Worm (Caenorhabditis elegans) whole organism, L4 larva: ENCODE measurements around the gene W03C9.2.
A peak's percentile ranks its signal among the peaks of the same experiment; 100 is the strongest.

Source experiments
- F26F4.8 ChIP-seq: fragments of 200-800 bp; sonication (Bioruptor generic); conservative IDR thresholded peaks from 2 replicates; pipeline ENCODE4 v1.3.6; 2022; ENCODE audit warnings: missing genetic modification characterization, missing compliant biosample characterization
- F37D6.2 ChIP-seq: sonication (generic microtip); optimal IDR thresholded peaks from 2 replicates; lab custom pipeline; 2016; ENCODE audit warnings: mild to moderate bottlenecking, missing genetic modification characterization, missing compliant biosample characterization
- F49E8.2 ChIP-seq: sonication (generic microtip); optimal IDR thresholded peaks from 2 replicates; lab custom pipeline; 2016; ENCODE audit warnings: missing compliant biosample characterization, mild to moderate bottlenecking, missing genetic modification characterization, borderline replicate concordance
- Y105C5A.15 ChIP-seq: fragments of 200-800 bp; sonication (Bioruptor generic); IDR thresholded peaks from 2 replicates; pipeline ENCODE4 v1.3.6; 2022; ENCODE audit warnings: missing genetic modification characterization, missing compliant biosample characterization
- Y5F2A.4 ChIP-seq: fragments of 200-800 bp; sonication (Bioruptor generic); optimal IDR thresholded peaks from 2 replicates; lab custom pipeline; 2018; ENCODE audit warnings: mild to moderate bottlenecking, missing genetic modification characterization, missing compliant biosample characterization
- Y75B8A.6 ChIP-seq: fragments of 200-800 bp; sonication (Bioruptor generic); IDR thresholded peaks from 2 replicates; pipeline ENCODE4 v1.3.6; 2022; ENCODE audit warnings: missing genetic modification reagents, missing genetic modification characterization, missing compliant biosample characterization
- aha-1 ChIP-seq: fragments of 150-350 bp; peaks from one replicate; lab custom pipeline; 2014; ENCODE audit warnings: missing biosample characterization, missing genetic modification characterization
- attf-4 ChIP-seq: sonication (generic microtip); optimal IDR thresholded peaks from 3 replicates; lab custom pipeline; 2017; ENCODE audit warnings: missing biosample characterization, missing genetic modification characterization
- ceh-82 ChIP-seq: sonication (generic microtip); optimal IDR thresholded peaks from 2 replicates; lab custom pipeline; 2017; ENCODE audit warnings: missing biosample characterization, missing genetic modification characterization
- ctbp-1 ChIP-seq: fragments of 200-800 bp; sonication (Bioruptor generic); IDR thresholded peaks from 2 replicates; pipeline ENCODE4 v1.3.6; 2022; ENCODE audit warnings: missing genetic modification reagents, missing genetic modification characterization, missing compliant biosample characterization
- daf-16 ChIP-seq, 3 experiments: sonication (generic microtip); optimal IDR thresholded peaks; 2 replicates each; lab custom pipeline; 2016 to 2017; ENCODE audit warnings: missing genetic modification characterization in 3 of 3, missing genetic modification reagents in 3 of 3, mild to moderate bottlenecking in 2 of 3, missing compliant biosample characterization in 2 of 3, missing biosample characterization in 1 of 3, moderate library complexity in 1 of 3
- lim-7 ChIP-seq: fragments of 200-800 bp; sonication (Bioruptor generic); IDR thresholded peaks from 2 replicates; pipeline ENCODE4 v1.3.6; 2022; ENCODE audit warnings: missing genetic modification characterization, missing compliant biosample characterization
- lin-1 ChIP-seq: fragments of 200-800 bp; sonication (Bioruptor generic); IDR thresholded peaks from 2 replicates; pipeline ENCODE4 v1.3.6; 2022; ENCODE audit warnings: missing genetic modification reagents, missing genetic modification characterization, missing compliant biosample characterization
- lsy-2 ChIP-seq, 2 experiments: fragments of 150-350 bp in 1 of 2; sonication (generic microtip) in 1 of 2; optimal IDR thresholded peaks; 2 replicates each; lab custom pipeline; 2014 to 2017; ENCODE audit warnings: missing biosample characterization in 2 of 2, missing genetic modification characterization in 2 of 2
- madf-9 ChIP-seq: fragments of 200-800 bp; sonication (Bioruptor generic); conservative IDR thresholded peaks from 2 replicates; pipeline ENCODE4 v1.3.6; 2022; ENCODE audit warnings: missing genetic modification reagents, missing genetic modification characterization, missing compliant biosample characterization
- mdl-1 ChIP-seq, 2 experiments: fragments of 150-350 bp in 1 of 2; sonication (generic microtip) in 1 of 2; optimal IDR thresholded peaks; 2 replicates each; lab custom pipeline; 2014 to 2017; ENCODE audit warnings: missing biosample characterization in 2 of 2, missing genetic modification characterization in 2 of 2
- mdt-29 ChIP-seq: fragments of 200-800 bp; sonication (Bioruptor generic); IDR thresholded peaks from 2 replicates; pipeline ENCODE4 v1.3.6; 2022; ENCODE audit warnings: missing genetic modification reagents, missing genetic modification characterization, missing compliant biosample characterization
- nhr-102 ChIP-seq: sonication (generic microtip); optimal IDR thresholded peaks from 2 replicates; lab custom pipeline; 2016; ENCODE audit warnings: mild to moderate bottlenecking, missing genetic modification characterization, moderate library complexity, missing compliant biosample characterization
- nhr-111 ChIP-seq: fragments of 200-800 bp; sonication (Bioruptor generic); optimal IDR thresholded peaks from 2 replicates; lab custom pipeline; 2018; ENCODE audit warnings: mild to moderate bottlenecking, missing genetic modification characterization, missing compliant biosample characterization
- nhr-25 ChIP-seq: sonication (generic microtip); optimal IDR thresholded peaks from 2 replicates; lab custom pipeline; 2017; ENCODE audit warnings: missing genetic modification characterization, mild to moderate bottlenecking, missing compliant biosample characterization, antibody characterized with exemption, moderate library complexity, borderline replicate concordance; ENCODE audit not compliant: insufficient read depth
- nhr-42 ChIP-seq: fragments of 200-800 bp; sonication (Bioruptor generic); IDR thresholded peaks from 2 replicates; pipeline ENCODE4 v1.3.6; 2022; ENCODE audit warnings: missing genetic modification characterization, missing compliant biosample characterization
- nhr-77 ChIP-seq: fragments of 150-350 bp; optimal IDR thresholded peaks from 2 replicates; lab custom pipeline; 2014; ENCODE audit warnings: missing biosample characterization, missing genetic modification characterization
- pha-4 ChIP-seq, 2 experiments: fragments of 150-350 bp in 1 of 2; fragments of 200-800 bp in 1 of 2; sonication (Bioruptor generic) in 1 of 2; IDR thresholded peaks in 1 of 2; optimal IDR thresholded peaks in 1 of 2; 2 replicates each; pipeline versions ENCODE4 v1.3.6 to Lab custom; 2014 to 2022; ENCODE audit warnings: missing genetic modification characterization in 2 of 2, missing genetic modification reagents in 2 of 2, missing biosample characterization in 1 of 2, missing compliant biosample characterization in 1 of 2
- saeg-2 ChIP-seq: fragments of 200-800 bp; sonication (Bioruptor generic); IDR thresholded peaks from 2 replicates; pipeline ENCODE4 v1.3.6; 2022; ENCODE audit warnings: missing genetic modification reagents, missing genetic modification characterization, missing compliant biosample characterization
- snpc-1.2 ChIP-seq: fragments of 200-800 bp; sonication (Bioruptor generic); IDR thresholded peaks from 2 replicates; pipeline ENCODE4 v1.3.6; 2022; ENCODE audit warnings: missing genetic modification reagents, missing genetic modification characterization, missing compliant biosample characterization
- spr-1 ChIP-seq: sonication (generic microtip); optimal IDR thresholded peaks from 2 replicates; lab custom pipeline; 2016; ENCODE audit warnings: mild to moderate bottlenecking, missing genetic modification characterization, missing compliant biosample characterization
- unc-130 ChIP-seq: sonication (generic microtip); optimal IDR thresholded peaks from 2 replicates; lab custom pipeline; 2016; ENCODE audit warnings: missing genetic modification reagents, missing genetic modification characterization, missing compliant biosample characterization
- unc-62 ChIP-seq, 3 experiments: fragments of 150-350 bp in 1 of 3; sonication (generic microtip); optimal IDR thresholded peaks in 2 of 3; peaks in 1 of 3; 1 replicate in 1 of 3; 2 replicates in 2 of 3; lab custom pipeline; 2014 to 2017; ENCODE audit warnings: missing biosample characterization in 3 of 3, missing genetic modification characterization in 3 of 3, missing genetic modification reagents in 3 of 3, missing genotype in 1 of 3
- zfp-2 ChIP-seq: sonication (generic microtip); optimal IDR thresholded peaks from 2 replicates; lab custom pipeline; 2016; ENCODE audit warnings: mild to moderate bottlenecking, missing genetic modification characterization, missing compliant biosample characterization
- zfp-3 ChIP-seq: fragments of 200-800 bp; sonication (Bioruptor generic); conservative IDR thresholded peaks from 2 replicates; pipeline ENCODE4 v1.3.6; 2022; ENCODE audit warnings: missing genetic modification reagents, missing genetic modification characterization, missing compliant biosample characterization

The W03C9.2 gene

DNA sequence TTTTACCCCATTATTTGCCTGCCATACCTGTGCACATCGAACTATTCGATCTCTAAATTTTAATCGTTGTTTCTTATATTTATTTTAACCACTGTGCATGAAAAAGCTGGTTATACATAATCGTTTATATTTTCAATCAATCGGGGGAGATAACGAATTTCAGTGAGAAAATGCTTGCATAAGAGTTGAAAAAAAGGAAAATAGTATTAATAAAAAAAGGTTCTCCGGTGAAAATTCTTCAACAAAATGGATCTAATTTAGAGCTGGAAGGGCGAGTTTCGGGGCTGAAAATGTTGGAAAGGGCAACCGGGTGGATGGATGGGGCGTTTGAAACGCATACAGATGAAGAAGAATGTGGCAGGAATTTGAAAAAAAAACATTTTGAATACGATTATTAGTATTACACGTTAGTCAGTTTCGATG is 44.6 kb upstream of the W03C9.2 start (continued):
- peak; percentile 89; the same call in 1 of the 2 replicates for TF ChIP-seq Y105C5A.15 (GFP tag; lab: Robert Waterston, UW)
- TF ChIP-seq snpc-1.2 (GFP tag; lab: Robert Waterston, UW): peak; percentile 68; the same call in 1 of the 2 replicates
- 0 out of 2 replicates have a peak, but pooled peaks have one; percentile 55 for TF ChIP-seq saeg-2 (GFP tag; lab: Robert Waterston, UW)
- no peak for TF ChIP-seq mdl-1 (tag; optimal IDR thresholded peaks at IDR 0.05; lab: Kevin White, UChicago)
- 0 out of 2 replicates have a peak, but pooled peaks have one; percentile 27 for TF ChIP-seq ctbp-1 (GFP tag; lab: Robert Waterston, UW)
- peak; percentile 80 for TF ChIP-seq lin-1 (GFP tag; lab: Robert Waterston, UW)
- TF ChIP-seq Y5F2A.4 (GFP tag; lab: Kevin White, UChicago): peak; percentile 53
- 0 out of 2 replicates have a peak, but pooled peaks have one; percentile 11 for TF ChIP-seq mdt-29 (GFP tag; lab: Robert Waterston, UW)
- TF ChIP-seq unc-130 (GFP tag; lab: Kevin White, UChicago): peak; percentile 38
- TF ChIP-seq spr-1: peak; percentile 36
- TF ChIP-seq nhr-111 (GFP tag; lab: Kevin White, UChicago): peak; percentile 8
- peak; percentile 87 for TF ChIP-seq F49E8.2 (tag; lab: Kevin White, UChicago)
- peak; percentile 69; the same call in 1 of the 2 replicates for TF ChIP-seq pha-4 (GFP tag; IDR thresholded peaks at IDR 0.05; lab: Robert Waterston, UW)
- TF ChIP-seq pha-4 (tag; optimal IDR thresholded peaks at IDR 0.05; lab: Kevin White, UChicago): no peak
- TF ChIP-seq zfp-2 (tag; lab: Kevin White, UChicago): no peak
- peak; percentile 72; the same call in 1 of the 2 replicates for TF ChIP-seq F26F4.8 (GFP tag; lab: Robert Waterston, UW)
- 0 out of 2 replicates have a peak, but pooled peaks have one; percentile 19 for TF ChIP-seq zfp-3 (GFP tag; lab: Robert Waterston, UW)
- TF ChIP-seq nhr-77: no peak
- TF ChIP-seq daf-16 (GFP tag; optimal IDR thresholded peaks at IDR 0.05; lab: Kevin White, UChicago): peak in 1 of 2 experiments; percentile 14
- TF ChIP-seq daf-16 (tag; optimal IDR thresholded peaks at IDR 0.05; lab: Kevin White, UChicago): no peak

- TF ChIP-seq daf-16 (GFP tag; optimal IDR thresholded peaks at IDR 0.05; lab: Kevin White, UChicago) (no peak), daf-16 (tag; optimal IDR thresholded peaks at IDR 0.05; lab: Kevin White, UChicago) (no peak), aha-1 (peak; percentile 93)
These were observed 39.2 kb upstream of the W03C9.2 start for ce11 chrII:11922757-11923538.

- TF ChIP-seq F26F4.8 (GFP tag; lab: Robert Waterston, UW) (no peak), attf-4 (no peak), nhr-102 (tag; lab: Kevin White, UChicago) (no peak), ceh-82 (tag; lab: Kevin White, UChicago) (no peak), madf-9 (GFP tag; lab: Robert Waterston, UW) (0 out of 2 replicates have a peak, but pooled peaks have one; percentile 17)
- TF ChIP-seq, all 104 proteins: peak for 1
These were observed 38.4 kb upstream of the W03C9.2 start for ce11 chrII:11923620-11924298.

- no peak for TF ChIP-seq pha-4 (GFP tag; IDR thresholded peaks at IDR 0.05; lab: Robert Waterston, UW)
- TF ChIP-seq pha-4 (tag; optimal IDR thresholded peaks at IDR 0.05; lab: Kevin White, UChicago): peak; percentile 27
- TF ChIP-seq Y75B8A.6 (GFP tag; lab: Robert Waterston, UW): no peak
- peak in 1 of 2 experiments; percentile 12 for TF ChIP-seq unc-62 (GFP tag; optimal IDR thresholded peaks at IDR 0.05 in 1 of 2; lab: Kevin White, UChicago)
- TF ChIP-seq unc-62 (tag; optimal IDR thresholded peaks at IDR 0.05; lab: Kevin White, UChicago): no peak
- TF ChIP-seq F37D6.2: no peak
- TF ChIP-seq aha-1: peak; percentile 87
These were observed 37.0 kb upstream of the W03C9.2 start for ce11 chrII:11925203-11925602.

ce11 chrII:11926501-11926900 is 35.7 kb upstream of the W03C9.2 start:
- TF ChIP-seq nhr-25 (tag; lab: Kevin White, UChicago) (peak; percentile 33), lim-7 (GFP tag; lab: Robert Waterston, UW) (no peak), nhr-42 (GFP tag; lab: Robert Waterston, UW) (no peak), lsy-2 (tag; optimal IDR thresholded peaks at IDR 0.05; lab: Kevin White, UChicago) (peak in 1 of 2 experiments; percentile 85)
